Worm (Caenorhabditis elegans) whole organism, late embryonic: Measurements from ENCODE around the gene nck-1.

Experiments used
- C08G9.2 ChIP-seq: sonication (generic microtip); optimal IDR thresholded peaks from 2 replicates; lab custom pipeline; 2016; ENCODE audit warnings: mild to moderate bottlenecking, missing genetic modification characterization, moderate library complexity, missing compliant biosample characterization
- C38D4.7 ChIP-seq: fragments of 200-800 bp; sonication (Bioruptor generic); optimal IDR thresholded peaks from 2 replicates; lab custom pipeline; 2018; ENCODE audit warnings: mild to moderate bottlenecking, missing genetic modification characterization, moderate library complexity, missing compliant biosample characterization
- F13H6.1 ChIP-seq: sonication (generic microtip); optimal IDR thresholded peaks from 2 replicates; lab custom pipeline; 2016; ENCODE audit warnings: missing genetic modification characterization, missing compliant biosample characterization
- T23F11.4 ChIP-seq: fragments of 200-800 bp; sonication (Bioruptor generic); optimal IDR thresholded peaks from 2 replicates; lab custom pipeline; 2018; ENCODE audit warnings: mild to moderate bottlenecking, missing genetic modification characterization, missing compliant biosample characterization
- Y22D7AL.16 ChIP-seq: sonication (generic microtip); optimal IDR thresholded peaks from 2 replicates; lab custom pipeline; 2016; ENCODE audit warnings: missing genetic modification characterization, missing compliant biosample characterization
- ama-1 ChIP-seq: fragments of 150-350 bp; optimal IDR thresholded peaks from 2 replicates; lab custom pipeline; 2014
- ceh-18 ChIP-seq: sonication (generic microtip); optimal IDR thresholded peaks from 2 replicates; lab custom pipeline; 2016; ENCODE audit warnings: missing genetic modification characterization, missing compliant biosample characterization
- ceh-30 ChIP-seq: fragments of 150-350 bp; optimal IDR thresholded peaks from 2 replicates; lab custom pipeline; 2014; ENCODE audit warnings: missing biosample characterization, missing genetic modification characterization
- ceh-31 ChIP-seq: sonication (generic microtip); optimal IDR thresholded peaks from 2 replicates; lab custom pipeline; 2016; ENCODE audit warnings: missing genetic modification characterization, missing compliant biosample characterization
- ceh-45 ChIP-seq: fragments of 200-800 bp; sonication (Bioruptor generic); IDR thresholded peaks from 2 replicates; pipeline ENCODE4 v1.3.6; 2022; ENCODE audit warnings: missing genetic modification reagents, missing genetic modification characterization, missing compliant biosample characterization
- ceh-6 ChIP-seq: fragments of 200-800 bp; sonication (Bioruptor generic); optimal IDR thresholded peaks from 2 replicates; lab custom pipeline; 2018; ENCODE audit warnings: mild to moderate bottlenecking, missing genetic modification characterization, missing compliant biosample characterization
- ceh-9 ChIP-seq: sonication (generic microtip); optimal IDR thresholded peaks from 2 replicates; lab custom pipeline; 2016; ENCODE audit warnings: mild to moderate bottlenecking, missing genetic modification characterization, inconsistent platforms, missing compliant biosample characterization
- che-1 ChIP-seq: sonication (generic microtip); optimal IDR thresholded peaks from 2 replicates; lab custom pipeline; 2016; ENCODE audit warnings: mild to moderate bottlenecking, missing genetic modification characterization, missing compliant biosample characterization
- eyg-1 ChIP-seq: sonication (generic microtip); optimal IDR thresholded peaks from 2 replicates; lab custom pipeline; 2016; ENCODE audit warnings: missing genotype, missing genetic modification characterization, missing compliant biosample characterization
- fax-1 ChIP-seq: sonication (generic microtip); optimal IDR thresholded peaks from 2 replicates; lab custom pipeline; 2016; ENCODE audit warnings: missing genotype, missing genetic modification characterization, missing compliant biosample characterization
- fkh-10 ChIP-seq: fragments of 150-350 bp; optimal IDR thresholded peaks from 2 replicates; lab custom pipeline; 2014; ENCODE audit warnings: missing biosample characterization, missing genetic modification reagents, missing genetic modification characterization
- gmeb-2 ChIP-seq: sonication (generic microtip); optimal IDR thresholded peaks from 2 replicates; lab custom pipeline; 2016; ENCODE audit warnings: missing genetic modification characterization, inconsistent platforms, missing compliant biosample characterization
- hlh-13 ChIP-seq: fragments of 200-800 bp; sonication (Bioruptor generic); optimal IDR thresholded peaks from 2 replicates; lab custom pipeline; 2018; ENCODE audit warnings: mild to moderate bottlenecking, missing genetic modification characterization, missing compliant biosample characterization
- hlh-15 ChIP-seq: sonication (generic microtip); optimal IDR thresholded peaks from 2 replicates; lab custom pipeline; 2016; ENCODE audit warnings: missing genetic modification characterization, missing compliant biosample characterization
- hlh-6 ChIP-seq: sonication (generic microtip); optimal IDR thresholded peaks from 2 replicates; lab custom pipeline; 2016; ENCODE audit warnings: missing genotype, missing genetic modification characterization, missing compliant biosample characterization
- mec-3 ChIP-seq: sonication (generic microtip); optimal IDR thresholded peaks from 2 replicates; lab custom pipeline; 2016; ENCODE audit warnings: borderline replicate concordance, missing genetic modification characterization, missing compliant biosample characterization
- nfya-1 ChIP-seq: sonication (generic microtip); optimal IDR thresholded peaks from 2 replicates; lab custom pipeline; 2017; ENCODE audit warnings: missing genetic modification characterization, mild to moderate bottlenecking, missing compliant biosample characterization, antibody characterized with exemption, moderate library complexity
- nhr-232 ChIP-seq: sonication (generic microtip); optimal IDR thresholded peaks from 2 replicates; lab custom pipeline; 2016; ENCODE audit warnings: missing genetic modification characterization, missing compliant biosample characterization
- odd-2 ChIP-seq: sonication (generic microtip); optimal IDR thresholded peaks from 2 replicates; lab custom pipeline; 2017; ENCODE audit warnings: antibody characterized with exemption, mild to moderate bottlenecking, missing genetic modification characterization, missing compliant biosample characterization
- pag-3 ChIP-seq: sonication (generic microtip); optimal IDR thresholded peaks from 2 replicates; lab custom pipeline; 2016; ENCODE audit warnings: missing compliant biosample characterization, missing genetic modification characterization, borderline replicate concordance
- pha-2 ChIP-seq: sonication (generic microtip); optimal IDR thresholded peaks from 2 replicates; lab custom pipeline; 2017; ENCODE audit warnings: mild to moderate bottlenecking, missing genetic modification characterization, missing compliant biosample characterization
- pqm-1 ChIP-seq: sonication (generic microtip); optimal IDR thresholded peaks from 2 replicates; lab custom pipeline; 2016; ENCODE audit warnings: missing genetic modification characterization, missing compliant biosample characterization
- rnt-1 ChIP-seq: sonication (generic microtip); optimal IDR thresholded peaks from 2 replicates; lab custom pipeline; 2016; ENCODE audit warnings: missing genetic modification characterization, missing compliant biosample characterization
- sox-4 ChIP-seq: sonication (generic microtip); optimal IDR thresholded peaks from 2 replicates; lab custom pipeline; 2017; ENCODE audit warnings: mild to moderate bottlenecking, missing genetic modification characterization, inconsistent platforms, missing compliant biosample characterization
- tbx-7 ChIP-seq: sonication (generic microtip); optimal IDR thresholded peaks from 2 replicates; lab custom pipeline; 2016; ENCODE audit warnings: missing genotype, missing genetic modification characterization, missing compliant biosample characterization
- unc-42 ChIP-seq: sonication (generic microtip); optimal IDR thresholded peaks from 2 replicates; lab custom pipeline; 2016; ENCODE audit warnings: missing genotype, missing genetic modification characterization, missing compliant biosample characterization
- unc-86 ChIP-seq: sonication (generic microtip); optimal IDR thresholded peaks from 2 replicates; lab custom pipeline; 2016; ENCODE audit warnings: missing genetic modification characterization, missing compliant biosample characterization
- zip-5 ChIP-seq: sonication (generic microtip); optimal IDR thresholded peaks from 2 replicates; lab custom pipeline; 2016; ENCODE audit warnings: missing genetic modification characterization, missing compliant biosample characterization

The nck-1 gene

DNA sequence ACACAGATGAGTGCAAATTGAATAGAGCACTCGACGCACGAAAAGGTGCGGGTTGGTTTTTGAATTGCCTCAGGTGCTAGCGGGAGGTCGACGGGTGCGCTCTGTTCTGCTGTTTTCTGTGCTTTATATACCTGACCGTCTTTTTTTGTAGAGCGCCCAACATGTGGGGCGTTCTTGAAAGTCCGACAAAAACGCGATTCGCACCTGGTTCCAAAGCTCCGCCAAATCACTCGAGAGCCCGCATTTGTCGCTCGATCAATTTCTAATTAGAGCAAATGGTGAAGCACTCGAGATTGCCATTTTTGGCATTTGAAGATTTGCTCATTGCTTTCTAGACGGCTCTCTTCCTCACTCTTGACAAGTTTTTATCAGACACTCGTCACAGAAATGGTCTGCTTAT lies 24.2 kb upstream of the nck-1 start, which contains the start of gene ZK470.6:
TSS of gene ZK470.6 (minus strand) at position 101 of the 400 bp plus-strand sequence.
- TF ChIP-seq odd-2 (no peak), nhr-232 (no peak), Y22D7AL.16 (no peak), zip-5 (tag; lab: Kevin White, UChicago) (no peak), ceh-6 (no peak), pqm-1 (tag; lab: Kevin White, UChicago) (no peak)

DNA sequence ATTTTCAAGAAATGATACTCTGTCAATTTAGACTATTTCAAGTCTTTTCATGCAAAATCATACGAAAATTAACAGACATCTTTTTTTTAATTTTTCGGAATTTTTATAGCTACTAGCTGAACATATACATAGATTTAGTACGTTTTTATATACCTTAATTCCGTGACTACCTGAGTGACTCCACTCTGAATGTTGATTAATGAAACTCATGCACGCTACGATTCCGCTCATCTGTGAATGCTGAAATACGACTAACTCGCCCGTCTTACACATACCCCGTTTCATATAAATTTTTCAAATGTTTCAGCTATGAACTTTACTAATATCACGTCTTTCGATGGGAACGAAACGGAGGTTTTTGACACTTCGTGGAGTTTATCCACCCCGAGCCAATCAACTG lies 13.9 kb upstream of the nck-1 start, which contains the start of gene ZK470.14:
TSS of gene ZK470.14 (plus strand) at position 301 of the 400 bp plus-strand sequence.
- TF ChIP-seq F13H6.1 (tag; lab: Kevin White, UChicago) (no peak), odd-2 (no peak), ceh-30 (tag; lab: Kevin White, UChicago) (no peak), rnt-1 (tag; lab: Kevin White, UChicago) (no peak), pag-3 (tag; lab: Kevin White, UChicago) (no peak), nfya-1 (tag; lab: Kevin White, UChicago) (no peak), gmeb-2 (tag; lab: Kevin White, UChicago) (no peak), Y22D7AL.16 (no peak)

DNA sequence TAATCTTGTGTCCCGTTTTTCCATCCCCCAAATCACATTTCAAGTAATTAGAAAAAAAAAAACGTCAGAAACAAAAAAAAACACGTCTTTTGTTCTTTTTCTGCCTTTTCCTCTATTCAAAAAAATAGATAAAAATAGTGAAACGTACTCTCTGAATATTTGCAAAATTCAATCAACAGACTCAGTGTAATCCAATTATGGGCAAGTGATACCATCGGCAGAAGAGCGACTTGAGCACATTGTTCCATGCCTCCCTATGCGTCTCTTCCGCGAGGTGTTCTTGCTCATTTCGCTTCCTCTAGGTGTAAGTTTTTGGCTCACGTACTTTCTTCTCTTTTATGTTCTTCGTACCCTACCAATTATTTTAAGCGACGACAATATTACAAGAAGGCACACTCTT lies 10.1 kb upstream of the nck-1 start, which contains the start of gene ZK470.1:
TSS of gene ZK470.1 (plus strand) at position 301 of the 400 bp plus-strand sequence.
- TF ChIP-seq unc-42 (tag; lab: Kevin White, UChicago) (peak; percentile 40), ceh-31 (no peak)

DNA sequence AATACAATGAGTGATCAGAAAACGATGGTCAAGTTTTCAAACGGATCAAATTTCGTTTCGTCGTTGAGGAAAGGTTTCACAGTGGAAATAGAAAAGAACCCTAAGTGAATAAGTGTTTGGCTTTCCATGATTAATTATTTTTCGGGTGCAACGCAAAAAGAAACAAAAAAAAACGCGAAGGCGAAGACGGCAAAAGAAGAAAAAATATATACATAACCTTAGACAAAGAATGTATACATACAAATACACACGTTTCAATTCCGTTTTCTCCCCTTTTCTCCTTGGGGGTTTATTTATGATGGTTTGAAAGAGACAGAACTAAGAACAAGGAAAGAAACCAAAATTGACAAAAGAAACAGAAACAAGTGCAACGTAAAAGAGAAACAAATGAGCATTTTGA lies 8.7 kb upstream of the nck-1 start:
- TF ChIP-seq T23F11.4, result no peak
- no peak for TF ChIP-seq ceh-45 (GFP tag; lab: Robert Waterston, UW)
- TF ChIP-seq C38D4.7 (GFP tag; lab: Kevin White, UChicago), result no peak
- no peak for TF ChIP-seq hlh-6
- no peak for TF ChIP-seq pha-2 (tag; lab: Kevin White, UChicago)
- TF ChIP-seq ceh-9 (tag; lab: Kevin White, UChicago), result no peak
- no peak for TF ChIP-seq sox-4 (tag; lab: Kevin White, UChicago)
- no peak for TF ChIP-seq che-1 (tag; lab: Kevin White, UChicago)
- TF ChIP-seq ceh-31, result no peak
- TF ChIP-seq C08G9.2 (tag; lab: Kevin White, UChicago), result no peak
- no peak for TF ChIP-seq eyg-1 (tag; lab: Kevin White, UChicago)
- no peak for TF ChIP-seq ceh-18 (tag; lab: Kevin White, UChicago)
- TF ChIP-seq unc-86, result no peak

DNA sequence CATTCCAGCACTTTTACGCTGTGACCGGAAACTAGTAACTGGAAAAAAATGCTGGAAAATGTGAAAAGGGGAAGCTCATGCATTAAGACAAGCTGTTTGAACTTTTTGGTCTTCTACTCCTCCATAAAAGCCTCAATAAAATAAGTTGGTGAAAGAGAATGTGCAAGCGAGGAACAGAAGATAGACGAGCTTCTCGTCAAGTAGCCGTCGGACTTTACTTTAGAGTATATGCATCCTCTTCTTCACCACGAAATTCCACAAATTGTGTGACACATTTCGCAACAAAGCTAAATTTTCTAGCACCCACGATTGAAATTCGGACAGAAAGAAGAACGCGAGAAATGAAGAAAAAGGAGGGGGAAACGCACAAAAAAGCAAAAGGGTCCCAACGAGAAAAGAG lies 6.7 kb upstream of the nck-1 start:
- TF ChIP-seq ceh-9 (tag; lab: Kevin White, UChicago) (no peak), zip-5 (tag; lab: Kevin White, UChicago) (no peak), hlh-15 (no peak), mec-3 (tag; lab: Kevin White, UChicago) (no peak), fax-1 (tag; lab: Kevin White, UChicago) (no peak), hlh-13 (no peak), pag-3 (tag; lab: Kevin White, UChicago) (no peak), fkh-10 (GFP tag; lab: Kevin White, UChicago) (no peak), odd-2 (no peak), ama-1 (no peak)

DNA sequence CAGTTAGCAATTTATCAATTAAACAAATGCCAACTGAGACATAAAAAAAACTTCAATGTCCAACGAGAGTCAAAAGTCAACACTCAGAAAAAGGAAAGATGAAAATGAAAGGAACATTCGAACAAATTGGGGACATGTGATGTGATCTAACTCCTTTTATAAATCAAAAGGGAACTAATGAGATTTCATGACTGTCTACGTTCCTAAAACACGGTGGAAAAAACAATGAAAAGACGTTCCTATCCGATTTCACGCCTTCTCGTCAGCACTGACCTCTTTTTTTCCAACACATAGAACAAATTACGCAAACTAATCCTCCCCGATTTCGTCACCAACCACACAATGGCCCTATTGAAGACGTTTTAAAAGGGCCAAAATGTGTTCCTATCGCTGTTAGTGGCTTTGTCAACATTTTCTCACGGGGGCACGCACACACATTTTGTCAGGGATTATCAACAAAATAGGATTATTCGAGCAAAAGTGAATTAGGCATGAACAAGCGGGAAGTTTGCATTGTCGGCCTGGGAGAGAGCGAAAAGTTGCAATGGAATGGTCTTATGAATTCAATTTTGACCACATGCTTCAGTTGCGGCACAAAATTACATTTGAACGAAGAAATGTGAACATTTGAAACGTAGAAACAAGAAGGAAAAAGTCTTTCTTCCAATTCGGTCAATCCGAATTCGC lies 6.1 kb upstream of the nck-1 start:
- TF ChIP-seq unc-42 (tag; lab: Kevin White, UChicago) (peak; percentile 93), tbx-7 (tag; lab: Kevin White, UChicago) (no peak)
